Fruit fly (Drosophila melanogaster) whole organism, embryonic: ENCODE data around the gene polo.
A peak's percentile ranks its signal among the peaks of the same experiment; 100 is the strongest.

Experiments used
- CG10431 ChIP-seq: fragments of 200-800 bp; sonication (Bioruptor generic); optimal IDR thresholded peaks from 3 replicates; lab custom pipeline; 2018; ENCODE audit warnings: missing biosample characterization, mild to moderate bottlenecking, missing genetic modification characterization
- CG11398 ChIP-seq: fragments of 200-800 bp; sonication (Bioruptor generic); optimal IDR thresholded peaks from 2 replicates; lab custom pipeline; 2016; ENCODE audit warnings: missing biosample characterization, missing genetic modification characterization
- CG12155 ChIP-seq: fragments of 200-800 bp; sonication (Bioruptor generic); optimal IDR thresholded peaks from 3 replicates; lab custom pipeline; 2016; ENCODE audit warnings: missing biosample characterization, missing genetic modification characterization
- CG14014 ChIP-seq: fragments of 200-800 bp; sonication (Bioruptor generic); IDR thresholded peaks from 2 replicates; pipeline ENCODE4 v1.3.6; 2022; ENCODE audit warnings: missing biosample characterization, missing genetic modification characterization
- CG14050 ChIP-seq: fragments of 200-800 bp; sonication (Bioruptor generic); IDR thresholded peaks from 3 replicates; pipeline ENCODE4 v1.3.6; 2022; ENCODE audit warnings: missing biosample characterization, missing genetic modification characterization
- CG15073 ChIP-seq: fragments of 200-800 bp; sonication (Bioruptor generic); optimal IDR thresholded peaks from 2 replicates; lab custom pipeline; 2016; ENCODE audit warnings: missing biosample characterization, missing genetic modification characterization
- CG17186 ChIP-seq: fragments of 200-800 bp; sonication (Bioruptor generic); optimal IDR thresholded peaks from 3 replicates; lab custom pipeline; 2017; ENCODE audit warnings: missing biosample characterization, missing genetic modification reagents, missing genetic modification characterization
- CG18764 ChIP-seq: fragments of 200-800 bp; sonication (Bioruptor generic); optimal IDR thresholded peaks from 3 replicates; lab custom pipeline; 2016; ENCODE audit warnings: missing biosample characterization, missing genetic modification characterization
- CG2199 ChIP-seq: fragments of 200-800 bp; sonication (Bioruptor generic); IDR thresholded peaks from 3 replicates; pipeline ENCODE4 v1.3.6; 2022; ENCODE audit warnings: missing biosample characterization, missing genetic modification characterization
- CG2712 ChIP-seq: fragments of 200-800 bp; optimal IDR thresholded peaks from 3 replicates; lab custom pipeline; 2019; ENCODE audit warnings: missing biosample characterization, mild to moderate bottlenecking, missing genetic modification characterization, moderate library complexity
- CG32532 ChIP-seq: fragments of 200-800 bp; sonication (Bioruptor generic); IDR thresholded peaks from 2 replicates; pipeline ENCODE4 v1.3.6; 2022; ENCODE audit warnings: missing biosample characterization, missing genetic modification characterization
- CG4820 ChIP-seq: fragments of 200-800 bp; sonication (Bioruptor generic); optimal IDR thresholded peaks from 3 replicates; lab custom pipeline; 2016; ENCODE audit warnings: missing biosample characterization, missing genetic modification characterization
- CG6791 ChIP-seq: fragments of 200-800 bp; sonication (Bioruptor generic); IDR thresholded peaks from 3 replicates; pipeline ENCODE4 v1.3.6; 2022; ENCODE audit warnings: missing biosample characterization, missing genetic modification characterization; ENCODE audit not compliant: partially characterized antibody
- CG8944 ChIP-seq: fragments of 200-800 bp; sonication (Bioruptor generic); optimal IDR thresholded peaks from 3 replicates; lab custom pipeline; 2016; ENCODE audit warnings: missing biosample characterization, missing genetic modification characterization
- CG9817 ChIP-seq: fragments of 200-800 bp; sonication (Bioruptor generic); optimal IDR thresholded peaks from 2 replicates; lab custom pipeline; 2018; ENCODE audit warnings: missing biosample characterization, mild to moderate bottlenecking, missing genetic modification characterization, moderate library complexity
- CkIIα-i1 ChIP-seq: fragments of 200-800 bp; sonication (Bioruptor generic); IDR thresholded peaks from 2 replicates; pipeline ENCODE4 v1.3.6; 2022; ENCODE audit warnings: missing biosample characterization, missing genetic modification characterization
- Dfd ChIP-seq, 2 experiments: fragments of >200 bp; optimal IDR thresholded peaks; 2 replicates each; lab custom pipeline; 2017; ENCODE audit warnings: missing biosample characterization in 2 of 2, missing genetic modification characterization in 2 of 2
- Dll ChIP-seq: fragments of 200-800 bp; sonication (Bioruptor generic); IDR thresholded peaks from 4 replicates; pipeline ENCODE4 v1.3.6; 2022; ENCODE audit warnings: missing biosample characterization, missing genetic modification characterization; ENCODE audit not compliant: partially characterized antibody
- Dp ChIP-seq: fragments of 200-800 bp; sonication (Bioruptor generic); optimal IDR thresholded peaks from 2 replicates; lab custom pipeline; 2018; ENCODE audit warnings: missing biosample characterization, mild to moderate bottlenecking, missing genetic modification characterization, moderate library complexity
- ERR ChIP-seq: fragments of 200-800 bp; sonication (Bioruptor generic); optimal IDR thresholded peaks from 2 replicates; lab custom pipeline; 2016; ENCODE audit warnings: missing biosample characterization, missing genetic modification characterization
- Eip74EF ChIP-seq, 2 experiments: fragments of 200-800 bp in 1 of 2; fragments of >200 bp in 1 of 2; sonication (Bioruptor generic) in 1 of 2; optimal IDR thresholded peaks; 2 replicates each; lab custom pipeline; 2017 to 2019; ENCODE audit warnings: missing biosample characterization in 2 of 2, missing genetic modification characterization in 2 of 2, mild to moderate bottlenecking in 1 of 2, moderate library complexity in 1 of 2
- Elba2 ChIP-seq: fragments of 200-800 bp; sonication (Bioruptor generic); optimal IDR thresholded peaks from 3 replicates; lab custom pipeline; 2016; ENCODE audit warnings: missing biosample characterization, missing genetic modification characterization
- Hr3 ChIP-seq: fragments of 200-800 bp; sonication (Bioruptor generic); optimal IDR thresholded peaks from 3 replicates; lab custom pipeline; 2016; ENCODE audit warnings: missing biosample characterization, missing genetic modification characterization
- MBD-R2 ChIP-seq: fragments of 200-800 bp; sonication (Bioruptor generic); IDR thresholded peaks from 2 replicates; pipeline ENCODE4 v1.3.6; 2022; ENCODE audit warnings: missing biosample characterization, missing genetic modification characterization
- MESR4 ChIP-seq: fragments of 200-800 bp; sonication (Bioruptor generic); optimal IDR thresholded peaks from 2 replicates; lab custom pipeline; 2018; ENCODE audit warnings: missing biosample characterization, mild to moderate bottlenecking, missing genetic modification characterization, moderate library complexity
- Myb ChIP-seq: fragments of 200-800 bp; sonication (Bioruptor generic); optimal IDR thresholded peaks from 2 replicates; lab custom pipeline; 2016; ENCODE audit warnings: missing biosample characterization, missing genetic modification characterization
- Pdp1 ChIP-seq, 2 experiments: fragments of 200-800 bp; sonication (Bioruptor generic); optimal IDR thresholded peaks; 3 replicates each; lab custom pipeline; 2016; ENCODE audit warnings: missing biosample characterization in 2 of 2, missing genetic modification characterization in 2 of 2, mild to moderate bottlenecking in 1 of 2, moderate library complexity in 1 of 2
- Rx ChIP-seq: fragments of 200-800 bp; sonication (Bioruptor generic); IDR thresholded peaks from 2 replicates; pipeline ENCODE4 v1.3.6; 2022; ENCODE audit warnings: missing biosample characterization, missing genetic modification characterization
- Taf1 ChIP-seq: fragments of 200-800 bp; sonication (Bioruptor generic); IDR thresholded peaks from 2 replicates; pipeline ENCODE4 v1.3.6; 2022; ENCODE audit warnings: missing biosample characterization, missing genetic modification characterization
- Xrp1 ChIP-seq: fragments of 200-800 bp; sonication (Bioruptor generic); IDR thresholded peaks from 2 replicates; pipeline ENCODE4 v1.3.6; 2022; ENCODE audit warnings: missing biosample characterization, missing genetic modification characterization
- ac ChIP-seq: fragments of 200-800 bp; sonication (Bioruptor generic); optimal IDR thresholded peaks from 3 replicates; lab custom pipeline; 2017; ENCODE audit warnings: missing biosample characterization, mild to moderate bottlenecking, missing genetic modification characterization
- ara ChIP-seq: fragments of 200-800 bp; sonication (Bioruptor generic); IDR thresholded peaks from 2 replicates; pipeline ENCODE4 v1.3.6; 2022; ENCODE audit warnings: missing biosample characterization, missing genetic modification characterization
- ash1 ChIP-seq: fragments of 200-800 bp; sonication (Bioruptor generic); optimal IDR thresholded peaks from 2 replicates; lab custom pipeline; 2018; ENCODE audit warnings: missing biosample characterization, mild to moderate bottlenecking, missing genetic modification characterization
- crc ChIP-seq: fragments of 200-800 bp; sonication (Bioruptor generic); optimal IDR thresholded peaks from 2 replicates; lab custom pipeline; 2016; ENCODE audit warnings: missing biosample characterization, missing genetic modification characterization
- crol ChIP-seq: fragments of 200-800 bp; sonication (Bioruptor generic); IDR thresholded peaks from 2 replicates; pipeline ENCODE4 v1.3.6; 2022; ENCODE audit warnings: missing biosample characterization, missing genetic modification characterization
- eve ChIP-seq, 2 experiments: fragments of >200 bp; optimal IDR thresholded peaks; 2 replicates each; lab custom pipeline; 2017; ENCODE audit warnings: missing biosample characterization in 2 of 2, missing genetic modification characterization in 2 of 2
- nerfin-1 ChIP-seq: fragments of 200-800 bp; sonication (Bioruptor generic); optimal IDR thresholded peaks from 3 replicates; lab custom pipeline; 2019; ENCODE audit warnings: missing biosample characterization, mild to moderate bottlenecking, missing genetic modification characterization, moderate library complexity
- nerfin-2 ChIP-seq: fragments of 200-800 bp; sonication (Bioruptor generic); IDR thresholded peaks from 2 replicates; pipeline ENCODE4 v1.3.6; 2022; ENCODE audit warnings: missing biosample characterization, missing genetic modification characterization; ENCODE audit not compliant: partially characterized antibody
- org-1 ChIP-seq: fragments of 200-800 bp; sonication (Bioruptor generic); optimal IDR thresholded peaks from 2 replicates; lab custom pipeline; 2017; ENCODE audit warnings: missing biosample characterization, missing genetic modification characterization
- pb ChIP-seq: fragments of 200-800 bp; sonication (Bioruptor generic); optimal IDR thresholded peaks from 3 replicates; lab custom pipeline; 2016; ENCODE audit warnings: missing biosample characterization, missing genetic modification characterization
- peb ChIP-seq: fragments of 200-800 bp; sonication (Bioruptor generic); IDR thresholded peaks from 2 replicates; pipeline ENCODE4 v1.3.6; 2022; ENCODE audit warnings: missing biosample characterization, missing genetic modification characterization
- pfk ChIP-seq: fragments of 200-800 bp; sonication (Bioruptor generic); optimal IDR thresholded peaks from 2 replicates; lab custom pipeline; 2018; ENCODE audit warnings: missing biosample characterization, mild to moderate bottlenecking, missing genetic modification characterization, moderate library complexity
- repo ChIP-seq: fragments of 200-800 bp; sonication (Bioruptor generic); optimal IDR thresholded peaks from 2 replicates; lab custom pipeline; 2016; ENCODE audit warnings: missing biosample characterization, missing genetic modification characterization
- scrt ChIP-seq: fragments of 200-800 bp; sonication (Bioruptor generic); optimal IDR thresholded peaks from 2 replicates; lab custom pipeline; 2018; ENCODE audit warnings: missing biosample characterization, mild to moderate bottlenecking, missing genetic modification characterization, moderate library complexity
- sug ChIP-seq: fragments of 200-800 bp; optimal IDR thresholded peaks from 2 replicates; lab custom pipeline; 2019; ENCODE audit warnings: missing biosample characterization, mild to moderate bottlenecking, missing genetic modification characterization, moderate library complexity
- trh ChIP-seq: fragments of 200-800 bp; sonication (Bioruptor generic); optimal IDR thresholded peaks from 2 replicates; lab custom pipeline; 2016; ENCODE audit warnings: missing biosample characterization, missing genetic modification characterization
- wek ChIP-seq: fragments of 200-800 bp; sonication (Bioruptor generic); optimal IDR thresholded peaks from 3 replicates; lab custom pipeline; 2018; ENCODE audit warnings: missing biosample characterization, mild to moderate bottlenecking, missing genetic modification characterization, moderate library complexity
- wor ChIP-seq: fragments of 200-800 bp; sonication (Bioruptor generic); IDR thresholded peaks from 2 replicates; pipeline ENCODE4 v1.3.6; 2022; ENCODE audit warnings: missing biosample characterization, missing genetic modification characterization
- zen ChIP-seq: fragments of 200-800 bp; sonication (Bioruptor generic); optimal IDR thresholded peaks from 3 replicates; lab custom pipeline; 2018; ENCODE audit warnings: missing biosample characterization, mild to moderate bottlenecking, missing genetic modification characterization, moderate library complexity

polo gene

DNA sequence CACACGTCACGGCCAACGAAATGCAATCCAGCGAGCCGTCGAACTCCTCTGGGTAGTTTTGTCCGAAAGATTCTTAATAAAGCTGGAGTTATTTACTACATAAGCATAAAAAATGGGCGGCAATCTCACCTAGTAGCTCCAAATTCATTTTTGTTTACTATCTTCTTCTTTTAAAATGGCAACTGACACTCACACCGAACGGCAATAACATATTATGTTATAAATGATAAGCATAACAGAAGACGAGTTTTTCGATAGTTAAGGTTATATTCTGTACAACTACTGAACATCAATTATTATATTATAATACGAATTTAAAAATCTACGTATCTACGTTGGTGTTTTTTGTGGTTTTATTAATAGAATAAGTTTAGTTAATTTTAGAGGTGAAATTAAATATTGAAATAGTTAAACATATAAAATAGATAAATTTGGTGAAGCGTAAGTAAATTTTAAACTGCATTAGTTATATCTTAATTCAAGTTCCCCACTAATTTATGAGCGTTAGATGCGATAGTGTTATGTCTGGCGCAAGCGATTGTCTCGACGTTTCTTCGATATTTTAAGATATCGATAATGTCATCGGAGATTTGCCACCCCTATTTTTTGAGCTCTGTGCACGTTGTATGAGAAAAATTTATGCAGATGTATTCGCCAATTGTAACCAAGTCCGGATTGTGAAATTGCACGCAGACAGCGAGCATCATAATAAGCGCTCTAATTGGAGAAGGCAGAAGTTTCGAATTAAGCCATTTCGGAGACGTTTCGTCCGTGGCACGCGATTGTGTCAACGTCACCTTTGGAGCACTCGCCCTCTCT lies 38.5 kb downstream of the polo start, which contains the start of the genes Rbbp5 and eRF1 (continued):
- TF ChIP-seq nerfin-2 (GFP tag; lab: Robert Waterston, UW): peak; percentile 87
- TF ChIP-seq nerfin-1: peak; percentile 17
- TF ChIP-seq Taf1 (GFP tag; lab: Robert Waterston, UW): peak; percentile 70
- TF ChIP-seq CG12155 (GFP tag; lab: Kevin White, UChicago): peak; percentile 78
- TF ChIP-seq crol (GFP tag; lab: Robert Waterston, UW): no peak
- TF ChIP-seq CG15073 (GFP tag; lab: Kevin White, UChicago): no peak
- TF ChIP-seq CG17186 (GFP tag; lab: Kevin White, UChicago): peak; percentile 48
- TF ChIP-seq CG10431 (GFP tag; lab: Kevin White, UChicago): no peak
- TF ChIP-seq ash1 (GFP tag; lab: Kevin White, UChicago): no peak
- peak; percentile 88 for TF ChIP-seq MESR4 (GFP tag; lab: Kevin White, UChicago)
- TF ChIP-seq CG4820: peak; percentile 73
- peak; percentile 69 for TF ChIP-seq ara (GFP tag; lab: Robert Waterston, UW)
- TF ChIP-seq CG8944 (GFP tag; lab: Kevin White, UChicago): peak; percentile 41
- TF ChIP-seq crc (GFP tag; lab: Kevin White, UChicago): peak; percentile 33
- peak; percentile 70 for TF ChIP-seq MBD-R2 (GFP tag; lab: Robert Waterston, UW)
- TF ChIP-seq wor: peak; percentile 47
- peak; percentile 18 for TF ChIP-seq Myb (GFP tag; lab: Kevin White, UChicago)
- TF ChIP-seq CG18764 (GFP tag; lab: Kevin White, UChicago): peak; percentile 71
- peak; percentile 94 for TF ChIP-seq CG6791 (GFP tag; lab: Robert Waterston, UW)
- peak; percentile 83 for TF ChIP-seq CG9817 (tag; lab: Kevin White, UChicago)
- TF ChIP-seq Xrp1 (GFP tag; lab: Robert Waterston, UW): peak; percentile 80
- peak; percentile 49; the same call in 1 of the 2 replicates for TF ChIP-seq peb
- peak; percentile 36 for TF ChIP-seq trh
- no peak for TF ChIP-seq scrt (GFP tag; lab: Kevin White, UChicago)
- no peak for TF ChIP-seq CG11398 (GFP tag; lab: Kevin White, UChicago)
- no peak for TF ChIP-seq Dfd (GFP tag; optimal IDR thresholded peaks at IDR 0.05; lab: Kevin White, UChicago)
- no peak for TF ChIP-seq repo
- peak; percentile 79 for TF ChIP-seq zen (tag; lab: Kevin White, UChicago)
- no peak for TF ChIP-seq CkIIα-i1 (GFP tag; lab: Robert Waterston, UW)
- peak; percentile 2 for TF ChIP-seq Dp (GFP tag; lab: Kevin White, UChicago)
- TF ChIP-seq Eip74EF (GFP tag; optimal IDR thresholded peaks at IDR 0.05; lab: Kevin White, UChicago): peak in 1 of 2 experiments; percentile 3
- peak; percentile 81 for TF ChIP-seq sug (tag; lab: Kevin White, UChicago)
- no peak for TF ChIP-seq ac
- peak; percentile 85 for TF ChIP-seq CG2712 (tag; lab: Kevin White, UChicago)
- peak; percentile 76 for TF ChIP-seq Hr3 (GFP tag; lab: Kevin White, UChicago)
- peak; percentile 54; the same call in 2 of the 3 replicates for TF ChIP-seq CG14050
- TF ChIP-seq CG32532 (GFP tag; lab: Robert Waterston, UW): peak; percentile 87
- TF ChIP-seq Pdp1 (GFP tag; optimal IDR thresholded peaks at IDR 0.05; lab: Kevin White, UChicago): peak; percentile 53 to 61
- TF ChIP-seq CG2199: no peak
- no peak for TF ChIP-seq wek (GFP tag; lab: Kevin White, UChicago)
- TF ChIP-seq Elba2: peak; percentile 53
- TF ChIP-seq Rx: peak; percentile 56; the same call in 1 of the 2 replicates
- TF ChIP-seq pfk (GFP tag; lab: Kevin White, UChicago): no peak
- TF ChIP-seq org-1 (GFP tag; lab: Kevin White, UChicago): no peak
- TF ChIP-seq eve (GFP tag; optimal IDR thresholded peaks at IDR 0.05; lab: Kevin White, UChicago): no peak
- peak; percentile 16 for TF ChIP-seq ERR (GFP tag; lab: Kevin White, UChicago)
- peak; percentile 81 for TF ChIP-seq CG14014 (GFP tag; lab: Robert Waterston, UW)
- TF ChIP-seq pb (GFP tag; lab: Kevin White, UChicago): no peak
- peak; percentile 93 for TF ChIP-seq Dll (GFP tag; lab: Robert Waterston, UW)
